Worm (Caenorhabditis elegans): ENCODE data around the gene F41H10.3.

DNA sequence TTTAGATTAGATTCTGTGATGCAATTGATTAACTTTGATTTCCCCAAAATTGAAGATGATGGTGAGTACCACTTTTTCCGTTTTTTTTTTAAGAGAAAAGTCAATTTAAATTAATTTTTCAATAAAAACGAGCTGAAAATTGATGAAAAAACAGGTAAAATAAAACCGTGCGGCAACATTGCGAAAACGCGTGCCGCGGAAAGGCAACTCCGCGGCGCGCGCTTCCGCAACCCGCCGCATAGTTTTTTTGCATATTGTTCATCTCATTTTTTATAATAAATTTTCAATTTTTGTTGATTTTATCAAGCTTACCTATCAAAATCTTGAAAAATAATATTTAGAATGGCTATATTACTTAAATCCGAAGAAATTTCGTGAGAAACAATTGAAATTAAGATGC lies 1.3 kb downstream of the F41H10.3 start:
- TF ChIP-seq K09A11.1 (tag; optimal IDR thresholded peaks at IDR 0.05; ENCODE audit: insufficient read depth), result peak; percentile 65
- peak; percentile 14 for TF ChIP-seq hlh-15 (tag; optimal IDR thresholded peaks at IDR 0.05)
- TF ChIP-seq C08G9.2 (tag; optimal IDR thresholded peaks at IDR 0.05), result no peak
- peak; percentile 71 for TF ChIP-seq ceh-34 (tag; optimal IDR thresholded peaks at IDR 0.05)
